Worm (Caenorhabditis elegans): Measurements from ENCODE around the gene C06A12.19.

DNA sequence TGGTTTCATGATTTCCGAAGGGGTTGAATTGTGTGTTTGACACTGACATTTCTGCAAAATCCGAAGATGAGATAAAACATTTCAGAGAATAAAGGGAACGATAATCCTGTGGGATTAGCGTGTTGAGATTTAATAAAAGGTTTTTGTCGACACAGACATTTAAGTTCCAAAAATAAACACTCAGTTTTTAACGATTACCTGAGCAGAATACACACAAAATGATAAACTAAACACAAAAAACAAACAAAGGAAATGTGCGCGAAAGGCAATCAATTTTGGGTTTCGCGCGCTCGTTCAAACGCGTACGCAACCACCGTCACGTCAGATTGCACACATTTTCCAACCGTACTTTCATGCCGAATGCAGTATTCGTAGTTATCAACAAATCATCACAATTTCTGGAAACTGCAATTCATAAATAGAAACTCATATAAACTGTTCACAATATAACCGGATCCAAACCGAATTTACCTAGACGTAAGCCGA is 21.4 kb upstream of the C06A12.19 start, which contains the start of gene rif-1.1:
- TF ChIP-seq madf-9 (GFP tag; conservative IDR thresholded peaks at IDR 0.05) (no peak), pha-4 (GFP tag; IDR thresholded peaks at IDR 0.05) (no peak), pha-4 (tag; optimal IDR thresholded peaks at IDR 0.05) (peak; percentile 47), fos-1 (tag; optimal IDR thresholded peaks at IDR 0.05) (no peak), nhr-28 (tag; optimal IDR thresholded peaks at IDR 0.05) (peak; percentile 75), snpc-4 (tag; optimal IDR thresholded peaks at IDR 0.05) (no peak)

Data from whole organism, L4 larva.